Fruit fly (Drosophila melanogaster) Kc167 (cell line): ENCODE data around the gene CG4393.

Source experiments
- Myc ChIP-seq: fragments of >200 bp; optimal IDR thresholded peaks from 2 replicates; lab custom pipeline; 2017; ENCODE audit warnings: missing external identifiers
- Sin3A ChIP-seq: fragments of >200 bp; optimal IDR thresholded peaks from 2 replicates; lab custom pipeline; 2018; ENCODE audit warnings: missing external identifiers
- h ChIP-seq: fragments of >200 bp; optimal IDR thresholded peaks from 3 replicates; lab custom pipeline; 2018; ENCODE audit warnings: missing external identifiers
- insv ChIP-seq: fragments of >200 bp; optimal IDR thresholded peaks from 3 replicates; lab custom pipeline; 2018; ENCODE audit warnings: missing external identifiers
- psq ChIP-seq: fragments of >200 bp; optimal IDR thresholded peaks from 2 replicates; lab custom pipeline; 2017; ENCODE audit warnings: missing external identifiers
- ttk ChIP-seq: sonication (Bioruptor generic); optimal IDR thresholded peaks from 2 replicates; lab custom pipeline; 2017; ENCODE audit warnings: missing external identifiers

DNA sequence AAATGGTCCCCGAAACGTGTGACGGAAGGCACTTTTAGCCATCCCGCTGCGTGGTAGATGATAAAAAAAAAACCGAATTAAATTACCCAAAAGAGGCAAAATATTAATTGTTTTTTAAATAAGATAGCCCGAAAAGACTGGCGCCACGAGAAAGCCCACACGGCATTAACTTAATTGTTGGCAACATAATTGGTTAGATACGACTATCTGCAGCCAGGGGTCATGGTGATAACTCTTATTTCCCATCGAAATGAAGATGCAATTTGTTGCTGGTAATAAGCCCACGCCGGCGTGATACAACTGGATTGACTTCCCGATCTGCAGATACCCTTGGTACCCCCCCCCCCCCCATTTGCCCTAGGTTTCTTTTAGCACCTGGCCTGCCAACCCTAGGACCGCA is 56.9 kb downstream of the CG4393 start:
- TF ChIP-seq psq (lab: Kevin White, UChicago) (no peak), h (peak; percentile 81), insv (lab: Kevin White, UChicago) (peak; percentile 74), Sin3A (lab: Kevin White, UChicago) (no peak), ttk (no peak), Myc (lab: Kevin White, UChicago) (no peak)
